Worm (Caenorhabditis elegans): ENCODE data around the gene B0228.8.

DNA sequence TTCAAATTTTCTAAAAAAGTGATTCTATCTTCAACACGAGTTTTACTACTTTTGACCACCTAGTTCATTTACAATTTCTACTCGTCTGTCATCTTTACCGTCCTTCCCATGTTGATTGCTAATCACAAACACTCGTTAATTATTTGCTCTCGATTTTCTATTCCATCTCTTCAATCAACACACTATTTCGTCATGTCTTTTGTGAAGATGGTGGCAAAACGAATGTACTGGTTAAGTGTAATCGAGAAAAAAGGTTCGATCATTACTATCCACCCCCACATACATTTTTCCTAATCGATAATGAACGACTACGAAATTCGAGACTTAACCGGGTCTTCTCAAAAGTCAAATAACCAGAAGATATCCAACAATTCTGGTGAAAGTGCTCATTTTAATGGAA is 36.7 kb downstream of the B0228.8 start, which contains the start of gene cpna-2:
- no peak for TF ChIP-seq ztf-11 (tag; optimal IDR thresholded peaks at IDR 0.05)
- TF ChIP-seq egl-5 (tag; optimal IDR thresholded peaks at IDR 0.05): no peak
- TF ChIP-seq nhr-12 (tag; optimal IDR thresholded peaks at IDR 0.05): no peak
- no peak for TF ChIP-seq ama-1 (optimal IDR thresholded peaks at IDR 0.05)
- no peak for TF ChIP-seq unc-62 (GFP tag; optimal IDR thresholded peaks at IDR 0.05)
- TF ChIP-seq sea-2 (GFP tag; optimal IDR thresholded peaks at IDR 0.05): no peak
- TF ChIP-seq zag-1 (tag; optimal IDR thresholded peaks at IDR 0.05): no peak
- no peak for TF ChIP-seq ceh-9 (tag; optimal IDR thresholded peaks at IDR 0.05)
- TF ChIP-seq mdl-1 (tag; optimal IDR thresholded peaks at IDR 0.05): no peak
